Worm (Caenorhabditis elegans) whole organism, L1 larva: ENCODE data around the gene H01G02.3.

ENCODE experiments used
- C16A3.4 ChIP-seq: fragments of 150-350 bp; optimal IDR thresholded peaks from 2 replicates; lab custom pipeline; 2014; ENCODE audit warnings: missing biosample characterization, missing genetic modification characterization
- C34B4.2 ChIP-seq: sonication (generic microtip); optimal IDR thresholded peaks from 2 replicates; lab custom pipeline; 2017; ENCODE audit warnings: mild to moderate bottlenecking, missing genetic modification characterization, missing compliant biosample characterization
- Y116A8C.19 ChIP-seq: sonication (generic microtip); optimal IDR thresholded peaks from 2 replicates; lab custom pipeline; 2016; ENCODE audit warnings: missing compliant biosample characterization, missing genetic modification characterization, borderline replicate concordance
- aha-1 ChIP-seq: fragments of 150-350 bp; optimal IDR thresholded peaks from 2 replicates; lab custom pipeline; 2014; ENCODE audit warnings: missing biosample characterization, missing genetic modification characterization
- ceh-63 ChIP-seq: fragments of 200-800 bp; sonication (Bioruptor generic); optimal IDR thresholded peaks from 2 replicates; lab custom pipeline; 2018; ENCODE audit warnings: mild to moderate bottlenecking, missing genetic modification characterization, missing compliant biosample characterization
- ceh-82 ChIP-seq, 3 experiments: fragments of 150-350 bp in 1 of 3; sonication (generic microtip) in 2 of 3; optimal IDR thresholded peaks; 2 replicates each; lab custom pipeline; 2014 to 2017; ENCODE audit warnings: missing biosample characterization in 3 of 3, missing genetic modification characterization in 3 of 3
- ceh-88 ChIP-seq: fragments of 200-800 bp; sonication (Bioruptor generic); IDR thresholded peaks from 2 replicates; pipeline ENCODE4 v1.3.6; 2022; ENCODE audit warnings: missing genetic modification characterization, missing compliant biosample characterization
- ces-1 ChIP-seq: fragments of 150-350 bp; optimal IDR thresholded peaks from 2 replicates; lab custom pipeline; 2014; ENCODE audit warnings: missing biosample characterization, missing genetic modification reagents, missing genetic modification characterization
- dpl-1 ChIP-seq, 3 experiments: fragments of 150-350 bp in 2 of 3; sonication (generic microtip) in 1 of 3; optimal IDR thresholded peaks; 2 replicates each; lab custom pipeline; 2014 to 2017; ENCODE audit warnings: missing biosample characterization in 3 of 3, missing genetic modification characterization in 3 of 3, missing genetic modification reagents in 3 of 3
- dsc-1 ChIP-seq: sonication (generic microtip); optimal IDR thresholded peaks from 2 replicates; lab custom pipeline; 2016; ENCODE audit warnings: mild to moderate bottlenecking, missing genetic modification characterization, missing compliant biosample characterization
- efl-1 ChIP-seq, 4 experiments: fragments of 150-350 bp; optimal IDR thresholded peaks in 3 of 4; peaks in 1 of 4; 1 replicate in 1 of 4; 2 replicates in 3 of 4; lab custom pipeline; 2014; ENCODE audit warnings: missing biosample characterization in 2 of 4, missing genetic modification characterization in 2 of 4, missing genetic modification reagents in 2 of 4
- egl-13 ChIP-seq: sonication (generic microtip); optimal IDR thresholded peaks from 2 replicates; lab custom pipeline; 2016; ENCODE audit warnings: missing genotype, missing genetic modification reagents, missing genetic modification characterization, missing compliant biosample characterization
- egl-27 ChIP-seq, 2 experiments: fragments of 150-350 bp in 1 of 2; sonication (generic microtip); optimal IDR thresholded peaks; 3 replicates each; lab custom pipeline; 2017 to 2018; ENCODE audit warnings: missing biosample characterization in 2 of 2, missing genetic modification characterization in 2 of 2, missing genetic modification reagents in 2 of 2
- elt-2 ChIP-seq: sonication (generic microtip); optimal IDR thresholded peaks from 2 replicates; lab custom pipeline; 2016; ENCODE audit warnings: missing genetic modification characterization, mild to moderate bottlenecking, inconsistent platforms, missing compliant biosample characterization, missing genetic modification reagents
- ets-5 ChIP-seq: fragments of 200-800 bp; sonication (Bioruptor generic); IDR thresholded peaks from 2 replicates; pipeline ENCODE4 v1.3.6; 2022; ENCODE audit warnings: missing genetic modification characterization, missing compliant biosample characterization
- fkh-10 ChIP-seq: sonication (generic microtip); optimal IDR thresholded peaks from 2 replicates; lab custom pipeline; 2017; ENCODE audit warnings: missing biosample characterization, missing genetic modification reagents, missing genetic modification characterization
- fkh-4 ChIP-seq: sonication (generic microtip); optimal IDR thresholded peaks from 2 replicates; lab custom pipeline; 2016; ENCODE audit warnings: missing compliant biosample characterization, missing genetic modification characterization, borderline replicate concordance
- grh-1 ChIP-seq: fragments of 200-800 bp; sonication (Bioruptor generic); IDR thresholded peaks from 2 replicates; pipeline ENCODE4 v1.3.6; 2022; ENCODE audit warnings: missing genetic modification reagents, missing genetic modification characterization, missing compliant biosample characterization
- hlh-4 ChIP-seq: sonication (generic microtip); optimal IDR thresholded peaks from 2 replicates; lab custom pipeline; 2016; ENCODE audit warnings: mild to moderate bottlenecking, missing genetic modification characterization, missing compliant biosample characterization
- hpl-2 ChIP-seq: fragments of 150-350 bp; optimal IDR thresholded peaks from 2 replicates; lab custom pipeline; 2014; ENCODE audit warnings: missing biosample characterization, missing genetic modification reagents, missing genetic modification characterization
- lin-13 ChIP-seq: fragments of 150-350 bp; optimal IDR thresholded peaks from 2 replicates; lab custom pipeline; 2014; ENCODE audit warnings: missing biosample characterization, missing genetic modification reagents, missing genetic modification characterization
- lin-14 ChIP-seq: fragments of 200-800 bp; sonication (Bioruptor generic); optimal IDR thresholded peaks from 2 replicates; lab custom pipeline; 2018; ENCODE audit warnings: mild to moderate bottlenecking, missing genetic modification characterization, moderate library complexity, missing compliant biosample characterization
- lin-15B ChIP-seq: fragments of 150-350 bp; sonication (generic microtip); optimal IDR thresholded peaks from 3 replicates; lab custom pipeline; 2014; ENCODE audit warnings: missing biosample characterization, missing genetic modification characterization
- lin-35 ChIP-seq, 2 experiments: fragments of 150-350 bp; optimal IDR thresholded peaks; 2 replicates each; lab custom pipeline; 2014; ENCODE audit warnings: missing biosample characterization in 2 of 2, missing genetic modification characterization in 2 of 2, missing genetic modification reagents in 2 of 2
- lsy-2 ChIP-seq, 2 experiments: fragments of 150-350 bp; optimal IDR thresholded peaks; 2 replicates each; lab custom pipeline; 2014; ENCODE audit warnings: missing biosample characterization in 2 of 2, missing genetic modification characterization in 2 of 2
- mab-9 ChIP-seq: fragments of 200-800 bp; sonication (Bioruptor generic); IDR thresholded peaks from 2 replicates; pipeline ENCODE4 v1.3.6; 2022; ENCODE audit warnings: missing genetic modification reagents, missing genetic modification characterization, missing compliant biosample characterization
- mdl-1 ChIP-seq, 2 experiments: fragments of 150-350 bp; optimal IDR thresholded peaks; 2 replicates each; lab custom pipeline; 2014 to 2017; ENCODE audit warnings: missing biosample characterization in 2 of 2, missing genetic modification characterization in 2 of 2, inconsistent platforms in 1 of 2
- mef-2 ChIP-seq: fragments of 150-350 bp; optimal IDR thresholded peaks from 2 replicates; lab custom pipeline; 2014; ENCODE audit warnings: missing biosample characterization, missing genetic modification characterization
- mep-1 ChIP-seq: fragments of 150-350 bp; optimal IDR thresholded peaks from 2 replicates; lab custom pipeline; 2014; ENCODE audit warnings: missing biosample characterization, missing genetic modification characterization
- nhr-12 ChIP-seq: sonication (generic microtip); optimal IDR thresholded peaks from 2 replicates; lab custom pipeline; 2017; ENCODE audit warnings: missing biosample characterization, missing genetic modification characterization
- nhr-20 ChIP-seq: sonication (generic microtip); optimal IDR thresholded peaks from 2 replicates; lab custom pipeline; 2016; ENCODE audit warnings: mild to moderate bottlenecking, missing genetic modification characterization, missing compliant biosample characterization
- nhr-47 ChIP-seq: sonication (generic microtip); optimal IDR thresholded peaks from 2 replicates; lab custom pipeline; 2016; ENCODE audit warnings: mild to moderate bottlenecking, missing genetic modification characterization, moderate library complexity, missing compliant biosample characterization
- nhr-71 ChIP-seq: sonication (generic microtip); optimal IDR thresholded peaks from 2 replicates; lab custom pipeline; 2016; ENCODE audit warnings: mild to moderate bottlenecking, missing genetic modification characterization, moderate library complexity, missing compliant biosample characterization
- nhr-76 ChIP-seq: sonication (generic microtip); optimal IDR thresholded peaks from 2 replicates; lab custom pipeline; 2017; ENCODE audit warnings: missing biosample characterization, missing genetic modification characterization
- pqm-1 ChIP-seq: sonication (generic microtip); optimal IDR thresholded peaks from 3 replicates; lab custom pipeline; 2017; ENCODE audit warnings: missing biosample characterization, missing genetic modification characterization
- rnt-1 ChIP-seq: sonication (generic microtip); optimal IDR thresholded peaks from 2 replicates; lab custom pipeline; 2016; ENCODE audit warnings: mild to moderate bottlenecking, missing genetic modification characterization, moderate library complexity, missing compliant biosample characterization
- skn-1 ChIP-seq: fragments of 150-350 bp; optimal IDR thresholded peaks from 2 replicates; lab custom pipeline; 2014; ENCODE audit warnings: missing biosample characterization, missing genetic modification characterization
- snu-23 ChIP-seq: sonication (generic microtip); optimal IDR thresholded peaks from 2 replicates; lab custom pipeline; 2016; ENCODE audit warnings: missing genetic modification characterization, missing compliant biosample characterization
- sptf-1 ChIP-seq: fragments of 150-350 bp; optimal IDR thresholded peaks from 2 replicates; lab custom pipeline; 2014; ENCODE audit warnings: missing biosample characterization, missing genetic modification characterization
- swsn-7 ChIP-seq: sonication (generic microtip); optimal IDR thresholded peaks from 2 replicates; lab custom pipeline; 2016; ENCODE audit warnings: missing genetic modification characterization, missing compliant biosample characterization
- tbx-2 ChIP-seq: sonication (generic microtip); optimal IDR thresholded peaks from 2 replicates; lab custom pipeline; 2016; ENCODE audit warnings: missing genetic modification characterization, missing compliant biosample characterization
- tlp-1 ChIP-seq: fragments of 150-350 bp; optimal IDR thresholded peaks from 2 replicates; lab custom pipeline; 2014; ENCODE audit warnings: missing biosample characterization, missing genetic modification characterization
- unc-130 ChIP-seq: fragments of 150-350 bp; optimal IDR thresholded peaks from 2 replicates; lab custom pipeline; 2017; ENCODE audit warnings: missing biosample characterization, missing genetic modification characterization, inconsistent platforms
- unc-98 ChIP-seq: fragments of 200-800 bp; sonication (Bioruptor generic); IDR thresholded peaks from 2 replicates; pipeline ENCODE4 v1.3.6; 2022; ENCODE audit warnings: missing genetic modification characterization, missing compliant biosample characterization
- xbp-1 ChIP-seq: sonication (generic microtip); optimal IDR thresholded peaks from 2 replicates; lab custom pipeline; 2016; ENCODE audit warnings: missing genetic modification characterization, missing compliant biosample characterization
- ztf-11 ChIP-seq, 2 experiments: sonication (generic microtip); optimal IDR thresholded peaks; 2 replicates each; lab custom pipeline; 2016 to 2017; ENCODE audit warnings: missing genetic modification characterization in 2 of 2, missing biosample characterization in 1 of 2, missing compliant biosample characterization in 1 of 2
- ztf-4 ChIP-seq: fragments of 150-350 bp; optimal IDR thresholded peaks from 2 replicates; lab custom pipeline; 2014; ENCODE audit warnings: missing biosample characterization, missing genetic modification characterization

The H01G02.3 gene

DNA sequence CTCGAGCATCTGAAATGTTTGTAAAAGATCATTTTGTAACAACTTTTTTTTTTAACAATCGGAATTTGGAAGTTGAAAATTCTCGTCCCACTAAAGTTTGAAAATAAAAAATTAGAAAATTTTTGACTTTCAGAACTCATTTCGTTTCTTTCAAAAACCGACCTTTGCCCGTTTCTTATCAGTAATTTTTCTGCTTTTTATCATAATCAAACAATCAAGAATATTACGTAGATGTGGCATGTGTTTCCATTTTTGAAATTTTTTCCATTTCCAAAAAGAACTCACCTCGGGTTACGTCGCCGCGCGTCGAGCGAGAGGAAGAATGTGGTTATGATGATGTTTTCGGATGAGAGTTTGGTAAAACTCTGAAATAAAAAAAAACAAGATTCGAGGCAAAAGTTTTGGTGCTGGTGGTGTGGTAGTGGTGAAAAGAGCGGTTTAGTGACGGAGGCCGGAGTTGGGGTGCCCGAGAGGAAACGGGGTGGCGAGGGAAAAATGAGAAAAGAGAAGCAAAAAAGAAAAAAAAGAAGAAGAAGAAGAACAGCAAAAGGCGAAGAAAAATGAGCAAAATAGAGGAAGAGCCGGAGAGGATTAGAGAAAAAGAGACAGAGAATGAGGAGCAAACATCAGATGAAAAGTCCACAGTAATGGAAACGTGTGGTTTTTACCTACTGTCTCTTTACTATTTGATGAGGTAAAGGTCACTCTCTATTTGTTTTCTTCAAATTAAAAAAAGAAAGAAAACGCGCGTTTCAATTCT, 31.5 kb downstream of the H01G02.3 start, which contains the start of gene T12A7.2:
Gene T12A7.2 (minus strand): TSS at position 412 of the 760 bp plus-strand sequence.
- TF ChIP-seq lin-13 (GFP tag; lab: Kevin White, UChicago), result no peak
- TF ChIP-seq nhr-71 (tag; lab: Kevin White, UChicago), result peak; percentile 41
- TF ChIP-seq lin-15B (tag; lab: Kevin White, UChicago), result no peak
- peak; percentile 7 for TF ChIP-seq tbx-2 (tag; lab: Kevin White, UChicago)
- no peak for TF ChIP-seq egl-27 (tag; optimal IDR thresholded peaks at IDR 0.05; lab: Kevin White, UChicago)
- TF ChIP-seq efl-1 (optimal IDR thresholded peaks at IDR 0.05; lab: Kevin White, UChicago), result peak in 1 of 2 experiments; percentile 23
- peak in 1 of 2 experiments; percentile 90 for TF ChIP-seq efl-1 (GFP tag; optimal IDR thresholded peaks at IDR 0.05 in 1 of 2; lab: Kevin White, UChicago)
- no peak for TF ChIP-seq ets-5 (GFP tag; lab: Robert Waterston, UW)
- TF ChIP-seq xbp-1 (tag; lab: Kevin White, UChicago), result no peak
- TF ChIP-seq ceh-82 (tag; optimal IDR thresholded peaks at IDR 0.05; lab: Kevin White, UChicago), result no peak
- peak; percentile 2 for TF ChIP-seq rnt-1 (tag; lab: Kevin White, UChicago)
- TF ChIP-seq swsn-7 (tag; lab: Kevin White, UChicago), result peak; percentile 7
- no peak for TF ChIP-seq egl-13 (tag; lab: Kevin White, UChicago)
- no peak for TF ChIP-seq ces-1 (GFP tag; lab: Kevin White, UChicago)
- TF ChIP-seq snu-23 (GFP tag; lab: Kevin White, UChicago), result peak; percentile 4
- TF ChIP-seq elt-2 (tag; lab: Kevin White, UChicago), result peak; percentile 77
- peak; percentile 38 for TF ChIP-seq nhr-47 (tag; lab: Kevin White, UChicago)
- no peak for TF ChIP-seq ztf-4 (tag; lab: Kevin White, UChicago)
- no peak for TF ChIP-seq fkh-4 (tag; lab: Kevin White, UChicago)
- no peak for TF ChIP-seq ztf-11 (tag; optimal IDR thresholded peaks at IDR 0.05; lab: Kevin White, UChicago)
- TF ChIP-seq unc-98, result no peak
- TF ChIP-seq lsy-2 (tag; optimal IDR thresholded peaks at IDR 0.05; lab: Kevin White, UChicago), result peak in 1 of 2 experiments; percentile 38
- no peak for TF ChIP-seq lin-35 (GFP tag; optimal IDR thresholded peaks at IDR 0.05; lab: Kevin White, UChicago)
- TF ChIP-seq dsc-1 (tag; lab: Kevin White, UChicago), result peak; percentile 21
- TF ChIP-seq tlp-1 (tag; lab: Kevin White, UChicago), result no peak
- TF ChIP-seq lin-14 (GFP tag; lab: Kevin White, UChicago), result peak; percentile 56
- TF ChIP-seq, all 84 proteins: peak for 11

DNA sequence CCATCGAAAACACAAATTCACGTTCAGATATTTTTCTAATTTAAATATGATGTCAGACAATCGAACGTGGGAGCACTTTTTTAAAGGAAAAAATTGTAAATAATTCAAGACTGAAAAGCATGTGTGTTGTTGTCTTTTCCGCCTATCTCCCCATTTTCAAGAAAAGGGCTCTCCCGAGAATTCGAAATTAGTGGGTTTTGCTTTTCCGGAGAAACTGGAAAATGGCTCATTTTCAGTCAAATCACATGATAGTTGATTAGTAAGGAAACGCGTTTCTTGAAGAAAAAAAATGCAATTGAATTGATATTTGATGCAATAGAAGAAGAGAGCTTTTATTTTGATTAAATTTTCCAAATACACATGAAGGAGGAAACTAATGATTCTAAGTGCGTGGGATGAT, 32.5 kb downstream of the H01G02.3 start:
- no peak for TF ChIP-seq xbp-1 (tag; lab: Kevin White, UChicago)
- TF ChIP-seq lin-13 (GFP tag; lab: Kevin White, UChicago), result no peak
- no peak for TF ChIP-seq ceh-63
- no peak for TF ChIP-seq nhr-20 (tag; lab: Kevin White, UChicago)
- no peak for TF ChIP-seq skn-1 (tag; lab: Kevin White, UChicago)
- TF ChIP-seq egl-13 (tag; lab: Kevin White, UChicago), result peak; percentile 59
- TF ChIP-seq hlh-4, result no peak
- no peak for TF ChIP-seq nhr-12
- TF ChIP-seq dpl-1 (GFP tag; optimal IDR thresholded peaks at IDR 0.05; lab: Kevin White, UChicago), result no peak
- no peak for TF ChIP-seq ceh-82 (tag; optimal IDR thresholded peaks at IDR 0.05; lab: Kevin White, UChicago)
- no peak for TF ChIP-seq C34B4.2 (tag; lab: Kevin White, UChicago)
- TF ChIP-seq elt-2 (tag; lab: Kevin White, UChicago), result no peak
- no peak for TF ChIP-seq ets-5 (GFP tag; lab: Robert Waterston, UW)
- TF ChIP-seq C16A3.4 (tag; lab: Kevin White, UChicago), result no peak
- no peak for TF ChIP-seq lin-15B (tag; lab: Kevin White, UChicago)
- TF ChIP-seq mab-9 (GFP tag; lab: Robert Waterston, UW), result no peak
- TF ChIP-seq nhr-47 (tag; lab: Kevin White, UChicago), result peak; percentile 74
- TF ChIP-seq rnt-1 (tag; lab: Kevin White, UChicago), result no peak
- TF ChIP-seq Y116A8C.19 (tag; lab: Kevin White, UChicago), result no peak
- no peak for TF ChIP-seq nhr-76 (tag; lab: Kevin White, UChicago)
- no peak for TF ChIP-seq aha-1 (tag; lab: Kevin White, UChicago)
- peak; percentile 3 for TF ChIP-seq ztf-4 (tag; lab: Kevin White, UChicago)
- no peak for TF ChIP-seq hpl-2 (GFP tag; lab: Kevin White, UChicago)
- no peak for TF ChIP-seq ceh-88 (GFP tag; lab: Robert Waterston, UW)
- no peak for TF ChIP-seq mdl-1 (tag; optimal IDR thresholded peaks at IDR 0.05; lab: Kevin White, UChicago)
- no peak for TF ChIP-seq mep-1
- no peak for TF ChIP-seq grh-1 (GFP tag; lab: Robert Waterston, UW)
- no peak for TF ChIP-seq pqm-1 (tag; lab: Kevin White, UChicago)
- no peak for TF ChIP-seq unc-130 (tag; lab: Kevin White, UChicago)
- TF ChIP-seq mef-2 (tag; lab: Kevin White, UChicago), result no peak
- TF ChIP-seq efl-1 (optimal IDR thresholded peaks at IDR 0.05; lab: Kevin White, UChicago), result no peak
- no peak for TF ChIP-seq efl-1 (GFP tag; optimal IDR thresholded peaks at IDR 0.05 in 1 of 2; lab: Kevin White, UChicago)
- no peak for TF ChIP-seq sptf-1 (tag; lab: Kevin White, UChicago)
- no peak for TF ChIP-seq fkh-10 (GFP tag; lab: Kevin White, UChicago)
